Fruit fly (Drosophila melanogaster): ENCODE results near the gene Obp18a.

dm6 chrX:19096179-19096578, 39.5 kb downstream of the Obp18a start:
- TF ChIP-seq EcR (GFP tag; optimal IDR thresholded peaks at IDR 0.05) (no peak), CG8159 (tag; optimal IDR thresholded peaks at IDR 0.05) (no peak), CG8301 (tag; optimal IDR thresholded peaks at IDR 0.05) (no peak), CG13204 (GFP tag; optimal IDR thresholded peaks at IDR 0.05) (no peak), Snoo (tag; optimal IDR thresholded peaks at IDR 0.05) (no peak), Pif1B (GFP tag; optimal IDR thresholded peaks at IDR 0.05) (no peak), CG10348 (GFP tag; IDR thresholded peaks at IDR 0.05) (no peak), Ets98B (GFP tag; IDR thresholded peaks at IDR 0.05) (no peak), CG32121 (GFP tag; IDR thresholded peaks at IDR 0.05) (no peak), CG15710 (tag; optimal IDR thresholded peaks at IDR 0.05) (no peak), fd96Ca (GFP tag; IDR thresholded peaks at IDR 0.05) (no peak), gl (tag; optimal IDR thresholded peaks at IDR 0.05) (no peak)
